Worm (Caenorhabditis elegans) whole organism, L1 larva: ENCODE measurements around the gene R02D1.2.

Experiments
- ama-1 ChIP-seq: fragments of 150-350 bp; optimal IDR thresholded peaks from 2 replicates; lab custom pipeline; 2014
- ceh-90 ChIP-seq: sonication (generic microtip); optimal IDR thresholded peaks from 2 replicates; lab custom pipeline; 2016; ENCODE audit warnings: missing genetic modification characterization, missing compliant biosample characterization
- dpl-1 ChIP-seq, 3 experiments: fragments of 150-350 bp in 2 of 3; sonication (generic microtip) in 1 of 3; optimal IDR thresholded peaks; 2 replicates each; lab custom pipeline; 2014 to 2017; ENCODE audit warnings: missing biosample characterization in 3 of 3, missing genetic modification characterization in 3 of 3, missing genetic modification reagents in 3 of 3
- dsc-1 ChIP-seq: sonication (generic microtip); optimal IDR thresholded peaks from 2 replicates; lab custom pipeline; 2016; ENCODE audit warnings: mild to moderate bottlenecking, missing genetic modification characterization, missing compliant biosample characterization
- elt-3 ChIP-seq, 6 experiments: fragments of 150-350 bp in 1 of 6; sonication (generic microtip); optimal IDR thresholded peaks; 2 replicates each; lab custom pipeline; 2017 to 2018; ENCODE audit warnings: missing biosample characterization in 6 of 6, missing genetic modification characterization in 6 of 6, inconsistent platforms in 1 of 6
- lsy-2 ChIP-seq, 2 experiments: fragments of 150-350 bp; optimal IDR thresholded peaks; 2 replicates each; lab custom pipeline; 2014; ENCODE audit warnings: missing biosample characterization in 2 of 2, missing genetic modification characterization in 2 of 2
- mef-2 ChIP-seq: fragments of 150-350 bp; optimal IDR thresholded peaks from 2 replicates; lab custom pipeline; 2014; ENCODE audit warnings: missing biosample characterization, missing genetic modification characterization
- nhr-12 ChIP-seq: sonication (generic microtip); optimal IDR thresholded peaks from 2 replicates; lab custom pipeline; 2017; ENCODE audit warnings: missing biosample characterization, missing genetic modification characterization
- pag-3 ChIP-seq: sonication (generic microtip); optimal IDR thresholded peaks from 2 replicates; lab custom pipeline; 2017; ENCODE audit warnings: missing genetic modification characterization, mild to moderate bottlenecking, missing compliant biosample characterization, antibody characterized with exemption, borderline replicate concordance; ENCODE audit not compliant: insufficient read depth
- snpc-4 ChIP-seq: fragments of 150-350 bp; optimal IDR thresholded peaks from 2 replicates; lab custom pipeline; 2014; ENCODE audit warnings: missing biosample characterization, missing genetic modification characterization
- sox-4 ChIP-seq: sonication (generic microtip); optimal IDR thresholded peaks from 2 replicates; lab custom pipeline; 2016; ENCODE audit warnings: missing genetic modification characterization, missing compliant biosample characterization
- unc-98 ChIP-seq: fragments of 200-800 bp; sonication (Bioruptor generic); IDR thresholded peaks from 2 replicates; pipeline ENCODE4 v1.3.6; 2022; ENCODE audit warnings: missing genetic modification characterization, missing compliant biosample characterization
- zag-1 ChIP-seq: fragments of 150-350 bp; optimal IDR thresholded peaks from 2 replicates; lab custom pipeline; 2014; ENCODE audit warnings: missing biosample characterization, missing genetic modification characterization
- ztf-4 ChIP-seq: fragments of 150-350 bp; optimal IDR thresholded peaks from 2 replicates; lab custom pipeline; 2014; ENCODE audit warnings: missing biosample characterization, missing genetic modification characterization

- TF ChIP-seq pag-3 (tag; lab: Kevin White, UChicago) = no peak
- no peak for TF ChIP-seq nhr-12 (tag; lab: Kevin White, UChicago)
- TF ChIP-seq elt-3 (tag; optimal IDR thresholded peaks at IDR 0.05; lab: Kevin White, UChicago) = no peak
- TF ChIP-seq zag-1 (tag; lab: Kevin White, UChicago) = no peak
- TF ChIP-seq snpc-4 = no peak
- no peak for TF ChIP-seq ceh-90 (tag; lab: Kevin White, UChicago)
- TF ChIP-seq lsy-2 (tag; optimal IDR thresholded peaks at IDR 0.05; lab: Kevin White, UChicago) = no peak
- TF ChIP-seq ztf-4 (tag; lab: Kevin White, UChicago) = no peak
- TF ChIP-seq unc-98 = no peak
- no peak for TF ChIP-seq dpl-1 (GFP tag; optimal IDR thresholded peaks at IDR 0.05; lab: Kevin White, UChicago)
- no peak for TF ChIP-seq ama-1 (lab: Kevin White, UChicago)
- no peak for TF ChIP-seq sox-4 (tag; lab: Kevin White, UChicago)
- no peak for TF ChIP-seq dsc-1 (tag; lab: Kevin White, UChicago)
- no peak for TF ChIP-seq mef-2
These were observed 18.8 kb downstream of the R02D1.2 start for ce11 chrV:4303793-4304192.
